Worm (Caenorhabditis elegans) whole organism, L1 larva: ENCODE data around the gene T09A5.14.

Experiments used
- ama-1 ChIP-seq: fragments of 150-350 bp; optimal IDR thresholded peaks from 2 replicates; lab custom pipeline; 2014
- fkh-10 ChIP-seq: sonication (generic microtip); optimal IDR thresholded peaks from 2 replicates; lab custom pipeline; 2017; ENCODE audit warnings: missing biosample characterization, missing genetic modification reagents, missing genetic modification characterization
- fos-1 ChIP-seq: fragments of 150-350 bp; optimal IDR thresholded peaks from 2 replicates; lab custom pipeline; 2014; ENCODE audit warnings: missing biosample characterization, missing genetic modification characterization
- nhr-11 ChIP-seq: fragments of 150-350 bp; optimal IDR thresholded peaks from 2 replicates; lab custom pipeline; 2014; ENCODE audit warnings: missing biosample characterization, missing genetic modification characterization
- nhr-76 ChIP-seq: sonication (generic microtip); optimal IDR thresholded peaks from 2 replicates; lab custom pipeline; 2017; ENCODE audit warnings: missing biosample characterization, missing genetic modification characterization
- tbx-2 ChIP-seq: sonication (generic microtip); optimal IDR thresholded peaks from 2 replicates; lab custom pipeline; 2016; ENCODE audit warnings: missing genetic modification characterization, missing compliant biosample characterization
- zag-1 ChIP-seq: fragments of 150-350 bp; optimal IDR thresholded peaks from 2 replicates; lab custom pipeline; 2014; ENCODE audit warnings: missing biosample characterization, missing genetic modification characterization

- TF ChIP-seq zag-1 (tag; lab: Kevin White, UChicago) (no peak), nhr-11 (no peak), tbx-2 (tag; lab: Kevin White, UChicago) (no peak), ama-1 (no peak), fkh-10 (GFP tag; lab: Kevin White, UChicago) (no peak), fos-1 (tag; lab: Kevin White, UChicago) (no peak), nhr-76 (tag; lab: Kevin White, UChicago) (no peak)
Measured at ce11 chrII:7810162-7810868, 21.8 kb upstream of the T09A5.14 start.
